Fruit fly (Drosophila melanogaster): ENCODE measurements around the gene CG13731.

DNA sequence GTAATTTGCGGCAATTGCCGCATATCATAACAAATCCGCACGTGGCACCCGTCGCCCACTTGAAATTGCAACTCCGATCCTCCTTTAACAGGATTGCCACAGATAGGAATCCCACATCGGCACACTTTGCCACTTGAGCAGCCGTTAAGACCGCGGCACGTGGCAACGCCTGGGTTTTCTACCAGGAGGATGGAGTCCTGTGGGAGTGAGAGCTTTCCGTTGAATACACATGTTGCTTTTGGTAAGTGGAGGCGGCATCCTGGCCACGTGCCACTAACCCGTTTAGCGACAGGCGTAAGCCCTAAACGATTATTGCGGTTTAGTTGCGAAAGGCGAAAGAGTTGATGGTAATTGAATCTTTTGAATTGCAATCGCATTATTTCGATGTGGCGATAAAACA is 30.3 kb downstream of the CG13731 start:
- TF ChIP-seq EcR (GFP tag; optimal IDR thresholded peaks at IDR 0.05) = no peak
- TF ChIP-seq pan (optimal IDR thresholded peaks at IDR 0.05) = no peak
- TF ChIP-seq CG8478 (optimal IDR thresholded peaks at IDR 0.05) = no peak
- no peak for TF ChIP-seq Dll (optimal IDR thresholded peaks at IDR 0.05)
- no peak for TF ChIP-seq psq (optimal IDR thresholded peaks at IDR 0.05)

All from whole organism.